Fruit fly (Drosophila melanogaster) whole organism, embryonic: Measurements from ENCODE around the gene dysc.
A peak's percentile ranks its signal among the peaks of the same experiment; 100 is the strongest.

Source experiments
- ATbp ChIP-seq: fragments of 200-800 bp; sonication (Bioruptor generic); optimal IDR thresholded peaks from 2 replicates; lab custom pipeline; 2017; ENCODE audit warnings: missing biosample characterization, mild to moderate bottlenecking, missing genetic modification characterization, missing genetic modification reagents
- Aef1 ChIP-seq: fragments of 200-800 bp; sonication (Bioruptor generic); IDR thresholded peaks from 3 replicates; pipeline ENCODE4 v1.3.6; 2022; ENCODE audit warnings: missing biosample characterization, missing genetic modification characterization
- Asciz ChIP-seq: fragments of 200-800 bp; sonication (Bioruptor generic); optimal IDR thresholded peaks from 2 replicates; lab custom pipeline; 2017; ENCODE audit warnings: missing biosample characterization, mild to moderate bottlenecking, missing genetic modification characterization, missing genetic modification reagents
- Awh ChIP-seq: fragments of 200-800 bp; sonication (Bioruptor generic); IDR thresholded peaks from 2 replicates; pipeline ENCODE4, ENCODE4 v1.3.6; 2022; ENCODE audit warnings: missing biosample characterization, missing genetic modification characterization
- Bdp1 ChIP-seq: fragments of 200-800 bp; sonication (Bioruptor generic); optimal IDR thresholded peaks from 3 replicates; lab custom pipeline; 2016; ENCODE audit warnings: missing biosample characterization, missing genetic modification characterization
- CG11085 ChIP-seq: fragments of 200-800 bp; sonication (Bioruptor generic); IDR thresholded peaks from 2 replicates; pipeline ENCODE4 v1.3.6; 2022; ENCODE audit warnings: missing biosample characterization, missing genetic modification characterization
- CG12659 ChIP-seq: fragments of 200-800 bp; sonication (Bioruptor generic); optimal IDR thresholded peaks from 3 replicates; lab custom pipeline; 2017; ENCODE audit warnings: mild to moderate bottlenecking, missing biosample characterization, missing genetic modification reagents, missing genetic modification characterization
- CG13775 ChIP-seq: fragments of 200-800 bp; sonication (Bioruptor generic); optimal IDR thresholded peaks from 3 replicates; lab custom pipeline; 2017; ENCODE audit warnings: missing biosample characterization, mild to moderate bottlenecking, missing genetic modification characterization
- CG14441 ChIP-seq: fragments of 200-800 bp; sonication (Bioruptor generic); IDR thresholded peaks from 2 replicates; pipeline ENCODE4 v1.3.6; 2022; ENCODE audit warnings: missing biosample characterization, missing genetic modification characterization
- CG14965 ChIP-seq: fragments of 200-800 bp; sonication (Bioruptor generic); optimal IDR thresholded peaks from 2 replicates; lab custom pipeline; 2016; ENCODE audit warnings: missing biosample characterization, missing genetic modification characterization, borderline replicate concordance
- CG1603 ChIP-seq: fragments of 200-800 bp; sonication (Bioruptor generic); optimal IDR thresholded peaks from 2 replicates; lab custom pipeline; 2019; ENCODE audit warnings: missing biosample characterization, mild to moderate bottlenecking, missing genetic modification characterization, moderate library complexity
- CG17829 ChIP-seq: fragments of 200-800 bp; optimal IDR thresholded peaks from 2 replicates; lab custom pipeline; 2019; ENCODE audit warnings: missing biosample characterization, mild to moderate bottlenecking, missing genetic modification characterization, moderate library complexity
- CG2199 ChIP-seq: fragments of 200-800 bp; sonication (Bioruptor generic); IDR thresholded peaks from 3 replicates; pipeline ENCODE4 v1.3.6; 2022; ENCODE audit warnings: missing biosample characterization, missing genetic modification characterization
- CG2875 ChIP-seq: fragments of 200-800 bp; sonication (Bioruptor generic); optimal IDR thresholded peaks from 2 replicates; lab custom pipeline; 2017; ENCODE audit warnings: missing biosample characterization, mild to moderate bottlenecking, missing genetic modification characterization, missing genetic modification reagents
- CG3065 ChIP-seq: fragments of 200-800 bp; sonication (Bioruptor generic); optimal IDR thresholded peaks from 2 replicates; lab custom pipeline; 2016; ENCODE audit warnings: missing biosample characterization, missing genetic modification characterization
- CG3407 ChIP-seq: fragments of 200-800 bp; sonication (Bioruptor generic); optimal IDR thresholded peaks from 2 replicates; lab custom pipeline; 2018; ENCODE audit warnings: missing biosample characterization, mild to moderate bottlenecking, missing genetic modification characterization
- CG4820 ChIP-seq: fragments of 200-800 bp; sonication (Bioruptor generic); optimal IDR thresholded peaks from 3 replicates; lab custom pipeline; 2016; ENCODE audit warnings: missing biosample characterization, missing genetic modification characterization
- CG4854 ChIP-seq: fragments of 200-800 bp; sonication (Bioruptor generic); optimal IDR thresholded peaks from 2 replicates; lab custom pipeline; 2016; ENCODE audit warnings: missing biosample characterization, missing genetic modification characterization, inconsistent platforms
- CG5180 ChIP-seq: fragments of 200-800 bp; sonication (Bioruptor generic); optimal IDR thresholded peaks from 3 replicates; lab custom pipeline; 2017; ENCODE audit warnings: missing biosample characterization, missing genetic modification characterization, mild to moderate bottlenecking, moderate library complexity, missing genetic modification reagents
- CG6175 ChIP-seq: fragments of 200-800 bp; sonication (Bioruptor generic); IDR thresholded peaks from 3 replicates; pipeline ENCODE4 v1.3.6; 2022; ENCODE audit warnings: missing biosample characterization, missing genetic modification characterization
- CG6254 ChIP-seq: fragments of 200-800 bp; sonication (Bioruptor generic); optimal IDR thresholded peaks from 3 replicates; lab custom pipeline; 2017; ENCODE audit warnings: mild to moderate bottlenecking, missing biosample characterization, missing genetic modification reagents, missing genetic modification characterization
- CG7928 ChIP-seq: fragments of 200-800 bp; sonication (Bioruptor generic); optimal IDR thresholded peaks from 2 replicates; lab custom pipeline; 2017; ENCODE audit warnings: missing biosample characterization, mild to moderate bottlenecking, missing genetic modification characterization
- CG8089 ChIP-seq: fragments of 200-800 bp; sonication (Bioruptor generic); optimal IDR thresholded peaks from 3 replicates; lab custom pipeline; 2016; ENCODE audit warnings: missing biosample characterization, missing genetic modification characterization
- CG8924 ChIP-seq: fragments of 200-800 bp; optimal IDR thresholded peaks from 3 replicates; lab custom pipeline; 2019; ENCODE audit warnings: missing biosample characterization, mild to moderate bottlenecking, missing genetic modification characterization, moderate library complexity
- CG9215 ChIP-seq: fragments of 200-800 bp; sonication (Bioruptor generic); IDR thresholded peaks from 2 replicates; pipeline ENCODE4 v1.3.6; 2022; ENCODE audit warnings: missing biosample characterization, missing genetic modification characterization
- Chrac-16 ChIP-seq: fragments of 200-800 bp; sonication (Bioruptor generic); optimal IDR thresholded peaks from 3 replicates; lab custom pipeline; 2016; ENCODE audit warnings: missing biosample characterization, missing genetic modification characterization
- Doc2 ChIP-seq: fragments of 200-800 bp; sonication (Bioruptor generic); IDR thresholded peaks from 2 replicates; pipeline ENCODE4 v1.3.6; 2022; ENCODE audit warnings: missing biosample characterization, missing genetic modification characterization
- H15 ChIP-seq: fragments of 200-800 bp; sonication (Bioruptor generic); IDR thresholded peaks from 3 replicates; pipeline ENCODE4 v1.3.6; 2022; ENCODE audit warnings: missing biosample characterization, missing genetic modification characterization
- HLH3B ChIP-seq: fragments of 200-800 bp; sonication (Bioruptor generic); IDR thresholded peaks from 2 replicates; pipeline ENCODE4 v1.3.6; 2022; ENCODE audit warnings: missing biosample characterization, missing genetic modification characterization
- Hr51 ChIP-seq, 2 experiments: fragments of 200-800 bp; sonication (Bioruptor generic); optimal IDR thresholded peaks; 2 replicates in 1 of 2; 3 replicates in 1 of 2; lab custom pipeline; 2016 to 2018; ENCODE audit warnings: missing biosample characterization in 2 of 2, missing genetic modification characterization in 2 of 2, mild to moderate bottlenecking in 1 of 2, moderate library complexity in 1 of 2
- Hr78 ChIP-seq, 2 experiments: fragments of 200-800 bp in 1 of 2; fragments of >200 bp in 1 of 2; sonication (Bioruptor generic) in 1 of 2; optimal IDR thresholded peaks; 2 replicates each; lab custom pipeline; 2017 to 2019; ENCODE audit warnings: missing biosample characterization in 2 of 2, missing genetic modification characterization in 2 of 2, mild to moderate bottlenecking in 1 of 2, moderate library complexity in 1 of 2
- NC2β ChIP-seq: fragments of 200-800 bp; sonication (Bioruptor generic); optimal IDR thresholded peaks from 2 replicates; lab custom pipeline; 2016; ENCODE audit warnings: missing biosample characterization, missing genetic modification characterization
- Poxn ChIP-seq: fragments of 200-800 bp; sonication (Bioruptor generic); IDR thresholded peaks from 2 replicates; pipeline ENCODE4 v1.3.6; 2022; ENCODE audit warnings: missing biosample characterization, missing genetic modification characterization
- Xbp1 ChIP-seq: fragments of 200-800 bp; sonication (Bioruptor generic); optimal IDR thresholded peaks from 3 replicates; lab custom pipeline; 2016; ENCODE audit warnings: missing biosample characterization, mild to moderate bottlenecking, missing genetic modification characterization
- ara ChIP-seq: fragments of 200-800 bp; sonication (Bioruptor generic); IDR thresholded peaks from 2 replicates; pipeline ENCODE4 v1.3.6; 2022; ENCODE audit warnings: missing biosample characterization, missing genetic modification characterization
- ci ChIP-seq: fragments of 200-800 bp; sonication (Bioruptor generic); IDR thresholded peaks from 3 replicates; pipeline ENCODE4 v1.3.6; 2022; ENCODE audit warnings: missing biosample characterization, missing genetic modification characterization
- dmrt99B ChIP-seq: fragments of 200-800 bp; sonication (Bioruptor generic); optimal IDR thresholded peaks from 2 replicates; lab custom pipeline; 2018; ENCODE audit warnings: missing biosample characterization, mild to moderate bottlenecking, missing genetic modification characterization, moderate library complexity
- grau ChIP-seq: fragments of 200-800 bp; optimal IDR thresholded peaks from 3 replicates; lab custom pipeline; 2019; ENCODE audit warnings: missing biosample characterization, mild to moderate bottlenecking, missing genetic modification characterization, moderate library complexity
- hkb ChIP-seq, 2 experiments: fragments of 200-800 bp in 1 of 2; fragments of >200 bp in 1 of 2; sonication (Bioruptor generic) in 1 of 2; IDR thresholded peaks in 1 of 2; optimal IDR thresholded peaks in 1 of 2; 2 replicates each; pipeline versions ENCODE4 v1.3.6 to Lab custom; 2017 to 2022; ENCODE audit warnings: missing biosample characterization in 1 of 2, missing genetic modification characterization in 1 of 2
- jigr1 ChIP-seq: fragments of 200-800 bp; sonication (Bioruptor generic); IDR thresholded peaks from 3 replicates; pipeline ENCODE4 v1.3.6; 2022; ENCODE audit warnings: missing biosample characterization, missing genetic modification characterization
- jumu ChIP-seq: fragments of 200-800 bp; sonication (Bioruptor generic); optimal IDR thresholded peaks from 3 replicates; lab custom pipeline; 2016; ENCODE audit warnings: missing biosample characterization, missing genetic modification characterization
- ken ChIP-seq: fragments of 200-800 bp; sonication (Bioruptor generic); IDR thresholded peaks from 3 replicates; pipeline ENCODE4 v1.3.6; 2022; ENCODE audit warnings: missing biosample characterization, missing genetic modification characterization
- klu ChIP-seq: fragments of 200-800 bp; sonication (Bioruptor generic); IDR thresholded peaks from 2 replicates; pipeline ENCODE4 v1.3.6; 2022; ENCODE audit warnings: missing biosample characterization, missing genetic modification characterization
- kni ChIP-seq: fragments of 200-800 bp; sonication (Bioruptor generic); optimal IDR thresholded peaks from 3 replicates; lab custom pipeline; 2017; ENCODE audit warnings: mild to moderate bottlenecking, missing biosample characterization, missing genetic modification reagents, missing genetic modification characterization
- otp ChIP-seq: fragments of 200-800 bp; sonication (Bioruptor generic); IDR thresholded peaks from 3 replicates; pipeline ENCODE4, ENCODE4 v1.3.6; 2022; ENCODE audit warnings: missing biosample characterization, missing genetic modification characterization
- pros ChIP-seq: fragments of 200-800 bp; sonication (Bioruptor generic); optimal IDR thresholded peaks from 3 replicates; lab custom pipeline; 2019; ENCODE audit warnings: missing biosample characterization, mild to moderate bottlenecking, missing genetic modification characterization, moderate library complexity
- sens ChIP-seq: fragments of 200-800 bp; sonication (Bioruptor generic); peaks from one replicate; lab custom pipeline; 2016; ENCODE audit warnings: missing biosample characterization, missing genetic modification characterization
- sens-2 ChIP-seq: fragments of 200-800 bp; sonication (Bioruptor generic); IDR thresholded peaks from 2 replicates; pipeline ENCODE4 v1.3.6; 2022; ENCODE audit warnings: missing biosample characterization, missing genetic modification characterization
- shn ChIP-seq: fragments of 200-800 bp; sonication (Bioruptor generic); optimal IDR thresholded peaks from 3 replicates; lab custom pipeline; 2016; ENCODE audit warnings: missing biosample characterization, missing genetic modification characterization
- sim ChIP-seq: fragments of 200-800 bp; sonication (Bioruptor generic); IDR thresholded peaks from 2 replicates; pipeline ENCODE4 v1.3.6; 2022; ENCODE audit warnings: missing biosample characterization, missing genetic modification characterization

dysc gene

DNA sequence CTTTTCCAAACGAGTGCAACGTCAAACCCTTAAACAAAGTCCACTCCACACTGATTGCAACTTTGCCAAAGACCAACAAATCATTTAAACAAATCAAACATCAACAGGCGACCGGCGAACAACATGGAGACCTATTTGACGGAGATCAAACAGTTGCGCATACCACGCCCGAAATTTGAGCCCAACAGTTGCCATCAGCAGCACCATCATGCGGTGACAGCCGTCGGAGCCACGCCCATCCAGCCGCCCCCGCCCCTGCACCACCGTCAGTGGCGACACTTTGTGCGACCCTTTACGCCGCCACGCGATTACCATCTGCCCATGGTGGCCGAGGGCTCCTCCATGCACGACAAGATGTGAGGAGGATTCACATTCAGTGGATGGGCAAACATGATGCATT, 20.5 kb downstream of the dysc start:
- TF ChIP-seq Bdp1 (no peak), grau (tag; lab: Kevin White, UChicago) (no peak), CG4854 (GFP tag; lab: Kevin White, UChicago) (no peak), hkb (optimal IDR thresholded peaks at IDR 0.05; lab: Kevin White, UChicago) (no peak), hkb (GFP tag; IDR thresholded peaks at IDR 0.05; lab: Robert Waterston, UW) (0 out of 2 replicates have a peak, but pooled peaks have one; percentile 23), kni (GFP tag; lab: Kevin White, UChicago) (peak; percentile 66), shn (GFP tag; lab: Kevin White, UChicago) (no peak), sim (GFP tag; lab: Robert Waterston, UW) (0 out of 2 replicates have a peak, but pooled peaks have one; percentile 25), Xbp1 (no peak), CG12659 (GFP tag; lab: Kevin White, UChicago) (no peak), Poxn (GFP tag; lab: Robert Waterston, UW) (no peak), CG14441 (GFP tag; lab: Robert Waterston, UW) (0 out of 2 replicates have a peak, but pooled peaks have one; percentile 19), Doc2 (GFP tag; lab: Robert Waterston, UW) (no peak), ken (GFP tag; lab: Robert Waterston, UW) (no peak), CG11085 (GFP tag; lab: Robert Waterston, UW) (no peak), CG2875 (GFP tag; lab: Kevin White, UChicago) (peak; percentile 14), sens (GFP tag; lab: Kevin White, UChicago) (peak; percentile 45), H15 (no peak), jumu (GFP tag; lab: Kevin White, UChicago) (no peak), dmrt99B (tag; lab: Kevin White, UChicago) (peak; percentile 5), ATbp (peak; percentile 46), CG4820 (no peak), Awh (0 out of 2 replicates have a peak, but pooled peaks have one; percentile 38), klu (GFP tag; lab: Robert Waterston, UW) (0 out of 2 replicates have a peak, but pooled peaks have one; percentile 22), Hr78 (GFP tag; optimal IDR thresholded peaks at IDR 0.05; lab: Kevin White, UChicago) (no peak), CG6254 (GFP tag; lab: Kevin White, UChicago) (peak; percentile 12), CG2199 (peak; percentile 80; the same call in 1 of the 3 replicates), CG17829 (tag; lab: Kevin White, UChicago) (no peak), pros (no peak), CG6175 (GFP tag; lab: Robert Waterston, UW) (no peak), CG8924 (tag; lab: Kevin White, UChicago) (peak; percentile 1), otp (no peak), Asciz (GFP tag; lab: Kevin White, UChicago) (peak; percentile 19), ci (GFP tag; lab: Robert Waterston, UW) (peak; percentile 39; the same call in 1 of the 3 replicates), NC2β (GFP tag; lab: Kevin White, UChicago) (no peak), CG3065 (GFP tag; lab: Kevin White, UChicago) (no peak), CG1603 (tag; lab: Kevin White, UChicago) (peak; percentile 31), CG3407 (GFP tag; lab: Kevin White, UChicago) (peak; percentile 4), ara (no peak), jigr1 (GFP tag; lab: Robert Waterston, UW) (no peak), Aef1 (GFP tag; lab: Robert Waterston, UW) (no peak), CG14965 (no peak), CG7928 (no peak), HLH3B (GFP tag; lab: Robert Waterston, UW) (peak; percentile 47; the same call in 1 of the 2 replicates), CG13775 (no peak), Hr51 (GFP tag; optimal IDR thresholded peaks at IDR 0.05; lab: Kevin White, UChicago) (no peak), CG8089 (GFP tag; lab: Kevin White, UChicago) (no peak), Chrac-16 (GFP tag; lab: Kevin White, UChicago) (no peak), CG5180 (GFP tag; lab: Kevin White, UChicago) (peak; percentile 51), CG9215 (GFP tag; lab: Robert Waterston, UW) (no peak), sens-2 (GFP tag; lab: Robert Waterston, UW) (no peak)
- TF ChIP-seq, all 482 proteins: peak for 19
